Fruit fly (Drosophila melanogaster) S2 (cell line): ENCODE results near the gene beat-Ia.

Experiments
- CG8478 ChIP-seq: fragments of >200 bp; optimal IDR thresholded peaks from 2 replicates; lab custom pipeline; 2018
- CTCF ChIP-seq, 2 experiments: fragments of >200 bp; optimal IDR thresholded peaks; 2 replicates each; lab custom pipeline; 2018

- TF ChIP-seq CTCF (optimal IDR thresholded peaks at IDR 0.05; lab: Kevin White, UChicago) = no peak
- TF ChIP-seq CG8478 (lab: Kevin White, UChicago) = no peak
These were observed 49.6 kb upstream of the beat-Ia start, which contains the start of gene beat-Ic for dm6 chr2L:16000199-16000598.
